Worm (Caenorhabditis elegans) whole organism, midembryonic: Measurements from ENCODE around the gene Y57A10C.8.
A peak's percentile ranks its signal among the peaks of the same experiment; 100 is the strongest.

Experiments
- T22C8.4 ChIP-seq: fragments of 200-800 bp; sonication (Bioruptor generic); IDR thresholded peaks from 2 replicates; pipeline ENCODE4 v1.3.6; 2022; ENCODE audit warnings: missing genetic modification characterization, missing compliant biosample characterization
- cog-1 ChIP-seq: sonication (generic microtip); optimal IDR thresholded peaks from 2 replicates; lab custom pipeline; 2016; ENCODE audit warnings: missing genetic modification characterization, missing compliant biosample characterization
- flt-1 ChIP-seq: fragments of 200-800 bp; sonication (Bioruptor generic); IDR thresholded peaks from 2 replicates; pipeline ENCODE4 v1.3.6; 2022; ENCODE audit warnings: missing genetic modification characterization, missing compliant biosample characterization
- klf-2 ChIP-seq: fragments of 200-800 bp; sonication (Bioruptor generic); conservative IDR thresholded peaks from 2 replicates; pipeline ENCODE4 v1.3.6; 2022; ENCODE audit warnings: missing genetic modification reagents, missing genetic modification characterization, missing compliant biosample characterization
- med-1 ChIP-seq: sonication (generic microtip); optimal IDR thresholded peaks from 2 replicates; lab custom pipeline; 2017; ENCODE audit warnings: missing genetic modification characterization, mild to moderate bottlenecking, missing compliant biosample characterization, antibody characterized with exemption, missing genetic modification reagents; ENCODE audit not compliant: insufficient read depth
- ref-1 ChIP-seq: fragments of 200-800 bp; sonication (Bioruptor generic); conservative IDR thresholded peaks from 2 replicates; pipeline ENCODE4 v1.3.6; 2022; ENCODE audit warnings: missing genetic modification reagents, missing genetic modification characterization, missing compliant biosample characterization
- tab-1 ChIP-seq: fragments of 200-800 bp; sonication (Bioruptor generic); IDR thresholded peaks from 2 replicates; pipeline ENCODE4 v1.3.6; 2022; ENCODE audit warnings: missing genetic modification characterization, missing compliant biosample characterization
- ztf-23 ChIP-seq: fragments of 200-800 bp; sonication (Bioruptor generic); IDR thresholded peaks from 2 replicates; pipeline ENCODE4 v1.3.6; 2022; ENCODE audit warnings: missing genetic modification reagents, missing genetic modification characterization, missing compliant biosample characterization
- ztf-29 ChIP-seq: fragments of 200-800 bp; sonication (Bioruptor generic); IDR thresholded peaks from 2 replicates; pipeline ENCODE4 v1.3.6; 2022; ENCODE audit warnings: missing genetic modification reagents, missing genetic modification characterization, missing compliant biosample characterization

Y57A10C.8 gene

DNA sequence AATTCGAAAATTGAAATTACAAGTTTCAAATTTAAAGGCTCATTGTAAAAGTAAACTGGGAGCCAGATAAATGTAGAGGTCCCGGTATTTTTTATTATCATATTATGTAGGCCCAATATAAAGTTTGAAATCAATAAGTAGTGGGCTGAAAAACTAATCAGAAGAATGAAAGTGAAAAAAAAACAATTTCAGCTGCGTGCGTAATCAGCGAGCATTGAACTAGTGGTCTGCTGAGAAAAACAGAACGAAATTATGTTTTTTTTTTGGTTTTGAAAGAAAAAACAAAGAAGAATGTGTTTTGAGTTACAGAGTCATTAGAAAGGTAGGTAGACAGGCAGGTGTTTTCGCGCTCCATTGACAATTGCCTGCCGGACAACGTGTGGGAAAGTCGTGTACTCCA is 20.9 kb downstream of the Y57A10C.8 start, which contains the start of gene sre-31:
TSS of gene sre-31 (minus strand) at position 101 of the 400 bp plus-strand sequence.
- TF ChIP-seq ztf-23 (no peak), tab-1 (GFP tag; lab: Robert Waterston, UW) (no peak), T22C8.4 (GFP tag; lab: Robert Waterston, UW) (no peak)

DNA sequence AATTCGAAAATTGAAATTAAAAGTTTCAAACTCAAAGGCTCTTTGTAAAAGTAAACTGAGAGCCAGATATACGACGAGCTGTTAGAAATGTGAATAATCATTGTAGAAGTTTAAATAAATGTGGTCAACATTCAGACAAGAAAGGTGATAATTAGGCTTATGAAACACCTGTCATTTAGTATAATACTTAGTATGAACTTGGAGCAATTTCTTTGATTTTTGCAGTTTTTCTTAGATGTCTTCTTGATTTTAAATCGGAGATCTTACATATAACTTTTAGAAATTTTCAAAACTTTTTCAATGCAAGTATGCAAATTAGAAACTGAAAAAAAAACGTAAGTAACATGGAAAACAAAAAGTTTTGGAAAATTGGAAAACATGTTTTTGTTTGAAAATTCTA is 23.2 kb downstream of the Y57A10C.8 start, which contains the start of gene sre-30:
TSS of gene sre-30 (minus strand) at position 101 of the 400 bp plus-strand sequence.
- no peak for TF ChIP-seq ref-1 (GFP tag; lab: Robert Waterston, UW)
- TF ChIP-seq ztf-29 (GFP tag; lab: Robert Waterston, UW): no peak
- TF ChIP-seq med-1 (GFP tag; lab: Kevin White, UChicago): no peak
- TF ChIP-seq ztf-23: no peak

DNA sequence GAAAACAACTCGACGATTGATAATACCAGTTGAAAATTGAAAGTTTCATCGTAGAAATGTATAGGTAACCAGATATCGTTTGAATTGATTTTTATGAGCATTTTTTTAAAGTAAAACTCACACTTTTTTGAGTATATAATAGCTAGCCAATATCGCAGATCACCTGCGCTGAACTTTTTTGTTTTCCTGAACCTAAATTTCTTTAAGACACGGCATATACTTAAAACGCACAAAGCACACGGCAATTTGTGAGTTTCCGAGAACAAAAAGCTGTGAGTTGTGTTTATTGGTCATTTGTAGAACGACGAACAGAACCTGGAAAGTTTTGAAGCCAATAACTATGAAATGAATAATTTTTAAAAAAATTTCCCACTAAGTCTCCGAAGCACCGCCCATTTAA is 27.9 kb downstream of the Y57A10C.8 start, which contains the start of gene sre-29:
TSS of gene sre-29 (minus strand) at position 101 of the 400 bp plus-strand sequence.
- no peak for TF ChIP-seq flt-1 (GFP tag; lab: Robert Waterston, UW)
- TF ChIP-seq ref-1 (GFP tag; lab: Robert Waterston, UW): no peak
- no peak for TF ChIP-seq cog-1 (tag; lab: Kevin White, UChicago)
- TF ChIP-seq tab-1 (GFP tag; lab: Robert Waterston, UW): no peak
- TF ChIP-seq ztf-29 (GFP tag; lab: Robert Waterston, UW): no peak
- TF ChIP-seq med-1 (GFP tag; lab: Kevin White, UChicago): no peak
- no peak for TF ChIP-seq klf-2 (GFP tag; lab: Robert Waterston, UW)
- no peak for TF ChIP-seq T22C8.4 (GFP tag; lab: Robert Waterston, UW)
- TF ChIP-seq ztf-23: no peak

DNA sequence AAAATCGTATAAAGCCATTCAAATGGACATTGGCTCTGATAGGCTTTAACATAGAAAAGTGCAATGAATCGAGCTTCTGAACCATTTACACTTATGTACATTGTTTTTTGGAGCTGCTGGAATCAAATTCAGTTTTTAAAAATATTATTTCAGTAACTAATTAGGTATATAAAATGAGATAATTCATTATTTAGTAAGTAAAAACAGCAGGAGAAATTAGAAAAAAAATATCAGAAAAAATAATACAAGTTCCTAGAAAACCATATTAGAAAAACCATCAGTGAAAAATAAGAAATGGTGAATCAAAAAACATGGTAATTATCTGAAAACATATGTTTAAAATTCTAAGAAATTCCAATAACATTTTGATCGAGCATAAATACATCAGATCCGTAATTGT is 32.0 kb downstream of the Y57A10C.8 start, which contains the start of gene F57G9.7:
TSS of gene F57G9.7 (minus strand) at position 101 of the 400 bp plus-strand sequence.
- TF ChIP-seq ref-1 (GFP tag; lab: Robert Waterston, UW) (no peak), ztf-23 (no peak), klf-2 (GFP tag; lab: Robert Waterston, UW) (no peak), cog-1 (tag; lab: Kevin White, UChicago) (no peak), tab-1 (GFP tag; lab: Robert Waterston, UW) (no peak), flt-1 (GFP tag; lab: Robert Waterston, UW) (no peak), ztf-29 (GFP tag; lab: Robert Waterston, UW) (no peak), T22C8.4 (GFP tag; lab: Robert Waterston, UW) (no peak), med-1 (GFP tag; lab: Kevin White, UChicago) (no peak)

DNA sequence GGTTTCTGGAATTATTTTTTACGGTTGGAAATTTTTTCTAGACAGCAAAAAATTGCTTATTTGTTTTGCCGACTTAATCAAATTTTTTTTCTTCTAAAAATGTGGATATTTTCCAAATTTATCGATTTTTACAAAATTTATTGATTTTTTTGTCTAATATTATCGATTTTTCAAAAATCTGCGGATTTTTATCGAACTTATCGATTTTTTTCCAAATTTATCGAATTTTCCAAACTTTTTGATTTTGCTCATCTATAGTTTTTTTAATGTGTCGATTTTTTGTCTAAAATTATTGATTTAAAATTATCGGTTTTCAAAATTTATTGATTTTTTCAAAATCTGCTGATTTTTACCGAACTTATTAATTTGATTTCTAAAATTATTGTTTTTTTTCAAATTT is 35.5 kb downstream of the Y57A10C.8 start:
- peak; percentile 72; the same call in 1 of the 2 replicates for TF ChIP-seq T22C8.4 (GFP tag; lab: Robert Waterston, UW)
- no peak for TF ChIP-seq flt-1 (GFP tag; lab: Robert Waterston, UW)
- no peak for TF ChIP-seq tab-1 (GFP tag; lab: Robert Waterston, UW)
- no peak for TF ChIP-seq cog-1 (tag; lab: Kevin White, UChicago)

DNA sequence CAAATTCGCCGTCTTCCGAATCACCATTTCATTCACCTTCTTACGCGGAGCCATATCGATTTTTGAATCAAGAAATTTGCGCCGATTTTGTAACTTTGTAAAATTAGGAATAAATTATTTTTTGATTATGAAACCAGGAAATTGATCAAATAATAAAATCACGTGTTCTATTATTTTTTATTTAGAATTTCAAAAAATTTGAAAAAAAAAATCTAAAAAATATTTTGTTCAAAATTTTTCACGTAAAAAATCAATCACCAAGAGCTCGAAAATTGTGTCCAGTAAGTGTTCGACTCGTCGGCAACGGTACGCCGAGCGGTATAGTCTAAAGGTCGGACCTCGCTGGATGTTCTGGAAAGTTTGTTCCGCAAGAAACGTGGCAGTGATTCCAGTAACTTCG is 36.0 kb downstream of the Y57A10C.8 start, which contains the start of gene Y57A10B.7:
TSS of gene Y57A10B.7 (minus strand) at position 101 of the 400 bp plus-strand sequence.
- TF ChIP-seq med-1 (GFP tag; lab: Kevin White, UChicago) (no peak), cog-1 (tag; lab: Kevin White, UChicago) (no peak)

DNA sequence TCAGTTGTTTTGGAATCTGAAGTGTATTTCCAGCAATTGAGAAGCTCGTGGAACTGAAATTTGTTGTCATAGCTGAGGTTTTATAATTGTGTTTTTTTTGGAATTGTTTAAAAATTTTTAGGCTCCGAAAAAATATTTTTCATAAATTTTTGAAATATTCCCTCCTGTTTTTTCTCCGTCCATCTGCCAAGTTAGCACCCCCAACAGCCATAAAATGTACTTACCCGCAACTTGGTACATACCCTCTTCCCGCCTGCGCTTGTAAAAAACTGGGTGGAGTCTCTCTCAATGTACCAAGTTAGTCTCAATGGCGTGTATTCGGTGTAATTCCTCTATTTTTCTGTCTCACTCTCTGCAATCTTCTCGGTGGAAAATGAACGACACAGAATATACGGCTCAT is 39.9 kb downstream of the Y57A10C.8 start, which contains the start of gene Y57A10B.6:
TSS of gene Y57A10B.6 (plus strand) at position 301 of the 400 bp plus-strand sequence.
- TF ChIP-seq ztf-23: no peak
- no peak for TF ChIP-seq tab-1 (GFP tag; lab: Robert Waterston, UW)
- no peak for TF ChIP-seq cog-1 (tag; lab: Kevin White, UChicago)
- no peak for TF ChIP-seq ref-1 (GFP tag; lab: Robert Waterston, UW)
- TF ChIP-seq flt-1 (GFP tag; lab: Robert Waterston, UW): no peak
- no peak for TF ChIP-seq T22C8.4 (GFP tag; lab: Robert Waterston, UW)
- TF ChIP-seq klf-2 (GFP tag; lab: Robert Waterston, UW): no peak
- TF ChIP-seq med-1 (GFP tag; lab: Kevin White, UChicago): no peak
- no peak for TF ChIP-seq ztf-29 (GFP tag; lab: Robert Waterston, UW)

DNA sequence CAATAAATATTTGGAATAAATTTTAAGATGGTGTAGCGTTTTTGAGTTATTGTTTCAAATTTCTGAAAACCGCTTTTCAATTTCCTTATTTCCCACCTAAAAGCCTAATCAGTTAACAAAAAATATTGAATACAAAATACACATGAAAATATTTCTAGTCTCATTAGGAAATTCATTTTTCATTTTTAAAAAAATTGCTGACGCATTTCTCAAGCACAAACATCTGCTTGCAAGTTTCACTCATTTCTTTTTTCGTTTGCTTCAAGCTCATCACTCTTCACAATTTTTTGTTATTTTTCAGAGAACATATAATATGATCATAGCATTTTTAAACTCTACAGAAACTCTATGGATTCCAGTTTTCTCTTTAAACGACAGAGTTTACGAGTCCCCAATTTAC is 41.7 kb downstream of the Y57A10C.8 start, which contains the start of gene sre-41:
TSS of gene sre-41 (plus strand) at position 301 of the 400 bp plus-strand sequence.
- TF ChIP-seq ztf-23 (no peak), ztf-29 (GFP tag; lab: Robert Waterston, UW) (no peak), ref-1 (GFP tag; lab: Robert Waterston, UW) (no peak), flt-1 (GFP tag; lab: Robert Waterston, UW) (no peak), tab-1 (GFP tag; lab: Robert Waterston, UW) (no peak), cog-1 (tag; lab: Kevin White, UChicago) (no peak), klf-2 (GFP tag; lab: Robert Waterston, UW) (no peak), med-1 (GFP tag; lab: Kevin White, UChicago) (no peak), T22C8.4 (GFP tag; lab: Robert Waterston, UW) (no peak)

DNA sequence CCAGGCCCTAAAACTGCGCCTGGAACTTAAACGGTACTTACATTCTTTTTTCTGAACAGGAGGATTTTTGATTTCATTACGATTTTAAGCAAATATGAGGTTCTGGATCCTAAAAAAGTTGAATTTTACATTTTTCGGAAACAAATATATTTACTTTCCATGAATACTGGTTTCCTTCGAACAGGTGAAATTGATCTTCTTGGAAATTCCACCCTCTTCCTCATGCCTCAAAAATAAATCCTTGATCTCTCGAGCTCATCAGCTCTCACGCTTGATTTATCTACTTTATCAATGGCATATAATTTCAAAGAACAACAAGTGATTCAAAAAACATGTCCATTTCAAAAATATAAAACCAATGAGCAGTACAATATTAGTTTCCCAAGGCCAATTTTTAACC is 42.2 kb downstream of the Y57A10C.8 start:
- TF ChIP-seq ztf-23: no peak
- no peak for TF ChIP-seq ref-1 (GFP tag; lab: Robert Waterston, UW)
- TF ChIP-seq cog-1 (tag; lab: Kevin White, UChicago): no peak
- no peak for TF ChIP-seq klf-2 (GFP tag; lab: Robert Waterston, UW)
- no peak for TF ChIP-seq tab-1 (GFP tag; lab: Robert Waterston, UW)
- no peak for TF ChIP-seq ztf-29 (GFP tag; lab: Robert Waterston, UW)
- no peak for TF ChIP-seq flt-1 (GFP tag; lab: Robert Waterston, UW)

DNA sequence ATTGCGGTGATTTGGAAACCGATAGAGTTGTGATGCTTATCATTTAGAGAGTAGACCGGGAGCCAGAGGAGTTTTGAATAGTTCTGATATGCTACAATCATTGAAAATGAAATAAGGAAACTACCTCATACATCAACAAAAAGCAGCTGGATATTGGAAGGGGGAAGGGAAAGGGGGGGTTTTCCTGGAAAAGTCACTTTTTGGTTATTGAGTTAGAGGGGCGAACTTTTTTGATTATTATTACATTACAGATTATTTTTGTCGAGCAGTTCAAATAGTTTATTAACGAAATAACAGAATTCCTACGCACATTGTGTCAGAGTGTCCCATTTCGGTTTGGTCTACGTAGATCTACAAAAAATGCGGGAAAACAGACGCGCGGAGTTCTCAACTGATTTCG is 42.9 kb downstream of the Y57A10C.8 start, which contains the start of gene sre-42:
TSS of gene sre-42 (minus strand) at position 101 of the 400 bp plus-strand sequence.
- TF ChIP-seq ztf-23 (no peak), ref-1 (GFP tag; lab: Robert Waterston, UW) (no peak), cog-1 (tag; lab: Kevin White, UChicago) (no peak), ztf-29 (GFP tag; lab: Robert Waterston, UW) (no peak), med-1 (GFP tag; lab: Kevin White, UChicago) (no peak), klf-2 (GFP tag; lab: Robert Waterston, UW) (no peak), T22C8.4 (GFP tag; lab: Robert Waterston, UW) (no peak), tab-1 (GFP tag; lab: Robert Waterston, UW) (no peak), flt-1 (GFP tag; lab: Robert Waterston, UW) (no peak)
